Worm (Caenorhabditis elegans) whole organism, L4 larva: ENCODE data around the gene C37C3.1.

ENCODE experiments used
- F10B5.3 ChIP-seq: sonication (generic microtip); optimal IDR thresholded peaks from 2 replicates; lab custom pipeline; 2016; ENCODE audit warnings: mild to moderate bottlenecking, missing genetic modification characterization, missing compliant biosample characterization
- F49E8.2 ChIP-seq: sonication (generic microtip); optimal IDR thresholded peaks from 2 replicates; lab custom pipeline; 2016; ENCODE audit warnings: missing compliant biosample characterization, mild to moderate bottlenecking, missing genetic modification characterization, borderline replicate concordance
- T26A8.4 ChIP-seq: fragments of 200-800 bp; sonication (Bioruptor generic); IDR thresholded peaks from 2 replicates; pipeline ENCODE4 v1.3.6; 2022; ENCODE audit warnings: missing genetic modification characterization, missing compliant biosample characterization
- Y48G9A.11 ChIP-seq: fragments of 200-800 bp; sonication (Bioruptor generic); IDR thresholded peaks from 2 replicates; pipeline ENCODE4 v1.3.6; 2022; ENCODE audit warnings: missing genetic modification reagents, missing genetic modification characterization, missing compliant biosample characterization
- ZK337.2 ChIP-seq: fragments of 200-800 bp; sonication (Bioruptor generic); IDR thresholded peaks from 2 replicates; pipeline ENCODE4 v1.3.6; 2022; ENCODE audit warnings: missing genetic modification reagents, missing genetic modification characterization, missing compliant biosample characterization
- ZK546.5 ChIP-seq, 2 experiments: sonication (generic microtip); optimal IDR thresholded peaks; 2 replicates each; lab custom pipeline; 2017; ENCODE audit warnings: missing biosample characterization in 2 of 2, missing genetic modification characterization in 2 of 2
- arid-1 ChIP-seq: fragments of 200-800 bp; sonication (Bioruptor generic); conservative IDR thresholded peaks from 2 replicates; pipeline ENCODE4 v1.3.6; 2022; ENCODE audit warnings: missing genetic modification reagents, missing genetic modification characterization, missing compliant biosample characterization
- ceh-28 ChIP-seq: fragments of 150-350 bp; optimal IDR thresholded peaks from 2 replicates; lab custom pipeline; 2014; ENCODE audit warnings: missing biosample characterization, missing genetic modification reagents, missing genetic modification characterization
- ceh-82 ChIP-seq: sonication (generic microtip); optimal IDR thresholded peaks from 2 replicates; lab custom pipeline; 2017; ENCODE audit warnings: missing biosample characterization, missing genetic modification characterization
- daf-12 ChIP-seq: fragments of 150-350 bp; optimal IDR thresholded peaks from 2 replicates; lab custom pipeline; 2014; ENCODE audit warnings: missing biosample characterization, missing genetic modification reagents, missing genetic modification characterization
- daf-16 ChIP-seq, 3 experiments: sonication (generic microtip); optimal IDR thresholded peaks; 2 replicates each; lab custom pipeline; 2016 to 2017; ENCODE audit warnings: missing genetic modification characterization in 3 of 3, missing genetic modification reagents in 3 of 3, mild to moderate bottlenecking in 2 of 3, missing compliant biosample characterization in 2 of 3, missing biosample characterization in 1 of 3, moderate library complexity in 1 of 3
- dmd-9 ChIP-seq: fragments of 200-800 bp; sonication (Bioruptor generic); IDR thresholded peaks from 2 replicates; pipeline ENCODE4 v1.3.6; 2022; ENCODE audit warnings: missing genetic modification reagents, missing genetic modification characterization, missing compliant biosample characterization
- dpl-1 ChIP-seq: fragments of 150-350 bp; optimal IDR thresholded peaks from 2 replicates; lab custom pipeline; 2014; ENCODE audit warnings: missing biosample characterization, missing genetic modification reagents, missing genetic modification characterization
- duxl-1 ChIP-seq: sonication (generic microtip); optimal IDR thresholded peaks from 2 replicates; lab custom pipeline; 2016; ENCODE audit warnings: mild to moderate bottlenecking, missing genetic modification characterization, moderate library complexity, missing compliant biosample characterization; ENCODE audit not compliant: poor library complexity
- dve-1 ChIP-seq: sonication (generic microtip); optimal IDR thresholded peaks from 2 replicates; lab custom pipeline; 2017; ENCODE audit warnings: antibody characterized with exemption, mild to moderate bottlenecking, missing genetic modification characterization, missing compliant biosample characterization; ENCODE audit not compliant: insufficient read depth
- hif-1 ChIP-seq, 2 experiments: sonication (generic microtip); optimal IDR thresholded peaks; 2 replicates each; lab custom pipeline; 2016 to 2017; ENCODE audit warnings: missing compliant biosample characterization in 2 of 2, missing genetic modification characterization in 2 of 2, missing genetic modification reagents in 2 of 2, missing genotype in 2 of 2, mild to moderate bottlenecking in 1 of 2
- hmg-1.1 ChIP-seq: fragments of 200-800 bp; sonication (Bioruptor generic); IDR thresholded peaks from 2 replicates; pipeline ENCODE4 v1.3.6; 2022; ENCODE audit warnings: missing genetic modification reagents, missing genetic modification characterization, missing compliant biosample characterization
- jun-1 ChIP-seq: fragments of 150-350 bp; optimal IDR thresholded peaks from 2 replicates; lab custom pipeline; 2014; ENCODE audit warnings: missing biosample characterization, missing genetic modification reagents, missing genetic modification characterization
- lim-7 ChIP-seq: fragments of 200-800 bp; sonication (Bioruptor generic); IDR thresholded peaks from 2 replicates; pipeline ENCODE4 v1.3.6; 2022; ENCODE audit warnings: missing genetic modification characterization, missing compliant biosample characterization
- lin-38 ChIP-seq: fragments of 200-800 bp; sonication (Bioruptor generic); IDR thresholded peaks from 2 replicates; pipeline ENCODE4 v1.3.6; 2022; ENCODE audit warnings: missing genetic modification reagents, missing genetic modification characterization, missing compliant biosample characterization
- lsy-2 ChIP-seq, 2 experiments: fragments of 150-350 bp in 1 of 2; sonication (generic microtip) in 1 of 2; optimal IDR thresholded peaks; 2 replicates each; lab custom pipeline; 2014 to 2017; ENCODE audit warnings: missing biosample characterization in 2 of 2, missing genetic modification characterization in 2 of 2
- madf-5 ChIP-seq, 2 experiments: fragments of 200-800 bp; sonication (Bioruptor generic); IDR thresholded peaks; 2 replicates each; pipeline ENCODE4 v1.3.6; 2022; ENCODE audit warnings: missing compliant biosample characterization in 2 of 2, missing genetic modification characterization in 2 of 2
- mdt-29 ChIP-seq: fragments of 200-800 bp; sonication (Bioruptor generic); IDR thresholded peaks from 2 replicates; pipeline ENCODE4 v1.3.6; 2022; ENCODE audit warnings: missing genetic modification reagents, missing genetic modification characterization, missing compliant biosample characterization
- mep-1 ChIP-seq: fragments of 150-350 bp; sonication (generic microtip); optimal IDR thresholded peaks from 3 replicates; lab custom pipeline; 2014; ENCODE audit warnings: missing biosample characterization, missing genetic modification characterization
- nhr-28 ChIP-seq: fragments of 150-350 bp; optimal IDR thresholded peaks from 2 replicates; lab custom pipeline; 2014; ENCODE audit warnings: missing biosample characterization, missing genetic modification characterization
- php-3 ChIP-seq: fragments of 200-800 bp; sonication (Bioruptor generic); IDR thresholded peaks from 2 replicates; pipeline ENCODE4 v1.3.6; 2022; ENCODE audit warnings: missing genetic modification reagents, missing genetic modification characterization, missing compliant biosample characterization
- rbr-2 ChIP-seq: sonication (generic microtip); optimal IDR thresholded peaks from 2 replicates; lab custom pipeline; 2016; ENCODE audit warnings: missing genotype, missing genetic modification characterization, missing compliant biosample characterization
- set-16 ChIP-seq: fragments of 200-800 bp; sonication (Bioruptor generic); IDR thresholded peaks from 2 replicates; pipeline ENCODE4 v1.3.6; 2022; ENCODE audit warnings: missing genetic modification reagents, missing genetic modification characterization, missing compliant biosample characterization
- snpc-4 ChIP-seq: fragments of 150-350 bp; optimal IDR thresholded peaks from 2 replicates; lab custom pipeline; 2014; ENCODE audit warnings: missing biosample characterization, missing genetic modification characterization
- spr-3 ChIP-seq: fragments of 200-800 bp; sonication (Bioruptor generic); optimal IDR thresholded peaks from 2 replicates; lab custom pipeline; 2018; ENCODE audit warnings: mild to moderate bottlenecking, missing genetic modification characterization, missing compliant biosample characterization
- unc-130 ChIP-seq: sonication (generic microtip); optimal IDR thresholded peaks from 2 replicates; lab custom pipeline; 2016; ENCODE audit warnings: missing genetic modification reagents, missing genetic modification characterization, missing compliant biosample characterization
- unc-62 ChIP-seq, 3 experiments: fragments of 150-350 bp in 1 of 3; sonication (generic microtip); optimal IDR thresholded peaks in 2 of 3; peaks in 1 of 3; 1 replicate in 1 of 3; 2 replicates in 2 of 3; lab custom pipeline; 2014 to 2017; ENCODE audit warnings: missing biosample characterization in 3 of 3, missing genetic modification characterization in 3 of 3, missing genetic modification reagents in 3 of 3, missing genotype in 1 of 3
- vab-7 ChIP-seq: fragments of 200-800 bp; sonication (Bioruptor generic); IDR thresholded peaks from 2 replicates; pipeline ENCODE4 v1.3.6; 2022; ENCODE audit warnings: missing genetic modification reagents, missing genetic modification characterization, missing compliant biosample characterization

C37C3.1 gene

ce11 chrV:7875456-7875855, 17.7 kb downstream of the C37C3.1 start, which contains the start of gene F40A3.4:
F40A3.4 (plus strand) TSS chrV:7875756.
- TF ChIP-seq Y48G9A.11 (GFP tag; lab: Robert Waterston, UW) = no peak
- no peak for TF ChIP-seq daf-16 (GFP tag; optimal IDR thresholded peaks at IDR 0.05; lab: Kevin White, UChicago)
- TF ChIP-seq daf-16 (tag; optimal IDR thresholded peaks at IDR 0.05; lab: Kevin White, UChicago) = no peak
- TF ChIP-seq dpl-1 (GFP tag; lab: Kevin White, UChicago) = no peak

DNA sequence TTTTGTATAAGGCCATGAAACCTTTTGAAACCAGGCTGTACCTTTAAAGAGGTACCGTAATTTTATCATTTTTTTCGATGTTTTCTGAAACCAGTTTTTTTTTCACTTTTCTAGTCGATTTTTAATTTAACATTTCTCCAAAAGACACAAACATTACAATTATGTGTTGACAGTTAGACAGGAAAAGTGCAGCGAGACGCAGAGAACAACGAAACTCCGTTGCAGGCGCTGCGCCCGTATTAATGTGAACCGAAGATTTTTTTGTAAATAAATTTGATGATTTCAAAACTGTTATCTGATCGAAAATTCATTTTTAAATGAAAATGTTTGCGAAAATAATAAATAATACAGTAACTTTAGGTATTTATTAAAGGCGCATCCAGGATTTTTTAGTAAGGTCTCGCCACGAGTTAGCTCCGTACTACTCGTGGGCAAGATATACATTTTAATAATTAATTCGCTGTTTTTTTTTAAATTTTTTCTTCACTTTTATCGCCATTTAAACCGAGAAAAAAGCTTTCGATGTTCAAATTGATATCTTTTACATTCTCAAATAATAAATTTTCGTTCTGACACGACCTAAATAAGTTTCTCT, 19.2 kb downstream of the C37C3.1 start, which contains the start of gene F40A3.3:
Gene F40A3.3, plus strand, starts transcription at position 564 of the 595 bp plus-strand sequence.
- TF ChIP-seq lsy-2 (tag; optimal IDR thresholded peaks at IDR 0.05; lab: Kevin White, UChicago) (peak in 1 of 2 experiments; percentile 24), php-3 (GFP tag; lab: Robert Waterston, UW) (no peak), snpc-4 (tag; lab: Kevin White, UChicago) (no peak), unc-62 (GFP tag; optimal IDR thresholded peaks at IDR 0.05 in 1 of 2; lab: Kevin White, UChicago) (peak in 1 of 2 experiments; percentile 2), unc-62 (tag; optimal IDR thresholded peaks at IDR 0.05; lab: Kevin White, UChicago) (no peak), rbr-2 (no peak), mep-1 (tag; lab: Kevin White, UChicago) (peak; percentile 4), ceh-82 (tag; lab: Kevin White, UChicago) (no peak), lin-38 (no peak), dve-1 (tag; lab: Kevin White, UChicago) (no peak), vab-7 (GFP tag; lab: Robert Waterston, UW) (no peak), jun-1 (tag; lab: Kevin White, UChicago) (no peak), nhr-28 (peak; percentile 15), spr-3 (GFP tag; lab: Kevin White, UChicago) (no peak), daf-12 (tag; lab: Kevin White, UChicago) (no peak), unc-130 (GFP tag; lab: Kevin White, UChicago) (no peak), hmg-1.1 (GFP tag; lab: Robert Waterston, UW) (no peak), ZK337.2 (GFP tag; lab: Robert Waterston, UW) (no peak), duxl-1 (tag; lab: Kevin White, UChicago) (no peak), hif-1 (tag; optimal IDR thresholded peaks at IDR 0.05; lab: Kevin White, UChicago) (no peak), Y48G9A.11 (GFP tag; lab: Robert Waterston, UW) (no peak), madf-5 (GFP tag; IDR thresholded peaks at IDR 0.05; lab: Robert Waterston, UW) (no peak), daf-16 (GFP tag; optimal IDR thresholded peaks at IDR 0.05; lab: Kevin White, UChicago) (no peak), daf-16 (tag; optimal IDR thresholded peaks at IDR 0.05; lab: Kevin White, UChicago) (peak; percentile 90), dmd-9 (GFP tag; lab: Robert Waterston, UW) (no peak), F10B5.3 (tag; lab: Kevin White, UChicago) (no peak), ceh-28 (no peak), arid-1 (GFP tag; lab: Robert Waterston, UW) (no peak)

- TF ChIP-seq mdt-29 (GFP tag; lab: Robert Waterston, UW) (no peak), vab-7 (GFP tag; lab: Robert Waterston, UW) (no peak), F49E8.2 (tag; lab: Kevin White, UChicago) (no peak), set-16 (GFP tag; lab: Robert Waterston, UW) (no peak), ZK546.5 (tag; optimal IDR thresholded peaks at IDR 0.05; lab: Kevin White, UChicago) (no peak), T26A8.4 (GFP tag; lab: Robert Waterston, UW) (no peak), lim-7 (GFP tag; lab: Robert Waterston, UW) (no peak)
Measured at ce11 chrV:7878411-7878964, 20.7 kb downstream of the C37C3.1 start, which contains the start of gene F40A3.2. F40A3.2 (plus strand) TSS chrV:7878914.
